Worm (Caenorhabditis elegans) whole organism, early embryonic: ENCODE results near the gene B0285.6.

Experiments
- B0310.2 ChIP-seq: sonication (generic microtip); optimal IDR thresholded peaks from 2 replicates; lab custom pipeline; 2016; ENCODE audit warnings: mild to moderate bottlenecking, missing genetic modification characterization, missing compliant biosample characterization
- F13C5.2 ChIP-seq: sonication (generic microtip); optimal IDR thresholded peaks from 2 replicates; lab custom pipeline; 2017; ENCODE audit warnings: mild to moderate bottlenecking, missing genetic modification characterization, inconsistent platforms, missing compliant biosample characterization
- ama-1 ChIP-seq: fragments of 150-350 bp; optimal IDR thresholded peaks from 2 replicates; lab custom pipeline; 2014
- ceh-13 ChIP-seq: fragments of 200-800 bp; sonication (Bioruptor generic); optimal IDR thresholded peaks from 2 replicates; lab custom pipeline; 2018; ENCODE audit warnings: mild to moderate bottlenecking, missing genetic modification characterization, missing compliant biosample characterization
- flt-1 ChIP-seq: fragments of 200-800 bp; sonication (Bioruptor generic); IDR thresholded peaks from 2 replicates; pipeline ENCODE4 v1.3.6; 2022; ENCODE audit warnings: missing genetic modification characterization, missing compliant biosample characterization
- hmg-4 ChIP-seq: fragments of 200-800 bp; sonication (Bioruptor generic); optimal IDR thresholded peaks from 2 replicates; lab custom pipeline; 2018; ENCODE audit warnings: mild to moderate bottlenecking, missing genetic modification characterization, missing compliant biosample characterization
- hnd-1 ChIP-seq: sonication (generic microtip); optimal IDR thresholded peaks from 2 replicates; lab custom pipeline; 2016; ENCODE audit warnings: missing genetic modification characterization, missing compliant biosample characterization
- pes-1 ChIP-seq: fragments of 200-800 bp; sonication (Bioruptor generic); IDR thresholded peaks from 2 replicates; pipeline ENCODE4 v1.3.6; 2022; ENCODE audit warnings: missing genetic modification reagents, missing genetic modification characterization, missing compliant biosample characterization
- scrt-1 ChIP-seq: fragments of 200-800 bp; sonication (Bioruptor generic); IDR thresholded peaks from 2 replicates; pipeline ENCODE4 v1.3.6; 2022; ENCODE audit warnings: missing genetic modification characterization, missing compliant biosample characterization
- sea-1 ChIP-seq: fragments of 200-800 bp; sonication (Bioruptor generic); conservative IDR thresholded peaks from 2 replicates; pipeline ENCODE4 v1.3.6; 2022; ENCODE audit warnings: missing genetic modification characterization, missing compliant biosample characterization
- tbx-37 ChIP-seq: fragments of 200-800 bp; sonication (Bioruptor generic); conservative IDR thresholded peaks from 2 replicates; pipeline ENCODE4 v1.3.6; 2022; ENCODE audit warnings: missing genetic modification reagents, missing genetic modification characterization, missing compliant biosample characterization

DNA sequence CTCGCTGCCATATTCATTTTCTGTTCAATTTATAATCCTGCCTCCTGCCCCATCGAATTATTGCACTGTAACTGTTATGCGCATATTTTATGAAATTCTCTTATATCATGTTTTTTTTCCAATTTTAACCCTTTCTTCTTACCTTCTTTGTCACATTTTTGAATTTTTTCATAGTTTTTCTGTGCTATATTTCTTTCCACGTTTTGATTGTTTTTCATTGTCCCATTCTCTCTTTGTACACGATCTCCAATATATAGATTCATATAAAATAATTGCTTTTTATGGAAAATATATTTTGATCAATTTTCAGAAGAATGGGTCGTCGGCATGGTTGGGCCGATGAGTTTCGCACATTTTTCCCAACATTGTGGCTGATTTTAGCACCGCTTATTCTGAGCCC is at the start of gene B0285.6:
- TF ChIP-seq sea-1 (GFP tag; lab: Robert Waterston, UW), result no peak
- no peak for TF ChIP-seq hnd-1 (tag; lab: Kevin White, UChicago)
- no peak for TF ChIP-seq flt-1 (GFP tag; lab: Robert Waterston, UW)
- TF ChIP-seq tbx-37 (GFP tag; lab: Robert Waterston, UW), result no peak
- no peak for TF ChIP-seq ceh-13 (GFP tag; lab: Kevin White, UChicago)
- TF ChIP-seq ama-1, result no peak
- no peak for TF ChIP-seq F13C5.2 (tag; lab: Kevin White, UChicago)
- TF ChIP-seq scrt-1, result no peak
- no peak for TF ChIP-seq hmg-4 (GFP tag; lab: Kevin White, UChicago)
- no peak for TF ChIP-seq B0310.2 (tag; lab: Kevin White, UChicago)
- no peak for TF ChIP-seq pes-1 (GFP tag; lab: Robert Waterston, UW)
